Worm (Caenorhabditis elegans) whole organism, L1 larva: ENCODE data around the gene T24B8.3.

Experiments used
- grh-1 ChIP-seq: fragments of 200-800 bp; sonication (Bioruptor generic); IDR thresholded peaks from 2 replicates; pipeline ENCODE4 v1.3.6; 2022; ENCODE audit warnings: missing genetic modification reagents, missing genetic modification characterization, missing compliant biosample characterization
- nhr-11 ChIP-seq: fragments of 150-350 bp; optimal IDR thresholded peaks from 2 replicates; lab custom pipeline; 2014; ENCODE audit warnings: missing biosample characterization, missing genetic modification characterization
- pqm-1 ChIP-seq: sonication (generic microtip); optimal IDR thresholded peaks from 3 replicates; lab custom pipeline; 2017; ENCODE audit warnings: missing biosample characterization, missing genetic modification characterization
- skn-1 ChIP-seq: fragments of 150-350 bp; optimal IDR thresholded peaks from 2 replicates; lab custom pipeline; 2014; ENCODE audit warnings: missing biosample characterization, missing genetic modification characterization
- zag-1 ChIP-seq: fragments of 150-350 bp; optimal IDR thresholded peaks from 2 replicates; lab custom pipeline; 2014; ENCODE audit warnings: missing biosample characterization, missing genetic modification characterization

DNA sequence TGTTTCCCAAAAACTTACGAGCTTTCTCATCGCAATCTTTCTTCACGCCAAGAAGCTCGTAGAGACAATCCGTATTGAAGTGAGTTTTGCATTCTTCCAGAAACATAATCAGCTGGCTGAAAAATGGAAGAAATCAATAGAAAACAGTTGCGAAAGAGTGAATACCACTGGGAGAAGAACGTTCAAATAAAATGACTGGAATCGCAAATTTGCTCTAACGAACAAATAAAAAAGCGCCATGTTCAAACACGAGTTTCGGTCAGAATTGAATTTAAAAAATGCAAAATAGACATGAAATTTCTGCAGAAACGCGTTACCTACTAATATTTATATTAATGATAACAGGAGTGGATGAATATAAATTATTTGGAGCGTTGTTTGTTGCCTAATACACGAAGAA is 47.5 kb upstream of the T24B8.3 start, which contains the start of gene dnj-23:
- TF ChIP-seq grh-1 (GFP tag; lab: Robert Waterston, UW) (no peak), pqm-1 (tag; lab: Kevin White, UChicago) (no peak), skn-1 (tag; lab: Kevin White, UChicago) (peak; percentile 59), nhr-11 (no peak), zag-1 (no peak)
